Fruit fly (Drosophila melanogaster): Measurements from ENCODE around the gene CG34327.

Gene CG34327

DNA sequence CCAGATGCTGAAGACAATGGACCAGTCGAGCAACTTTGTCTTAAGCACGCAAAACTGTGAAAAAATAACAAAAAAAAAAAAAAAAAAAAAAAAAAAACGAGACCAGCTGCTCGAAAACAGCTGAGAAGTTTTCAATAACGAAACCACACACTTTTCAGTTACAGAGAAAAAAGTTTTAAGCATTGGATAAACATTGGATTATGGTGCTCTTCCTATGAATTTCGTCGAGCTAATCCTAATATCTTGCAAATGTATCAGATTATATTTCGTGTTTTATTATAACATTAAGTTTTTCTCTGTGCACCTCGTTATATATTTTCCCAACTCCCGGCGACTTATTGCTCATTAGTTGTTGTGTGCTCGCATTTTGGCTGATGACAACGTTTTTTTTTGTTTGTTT is 47.1 kb downstream of the CG34327 start:
- TF ChIP-seq HLH106 (tag; optimal IDR thresholded peaks at IDR 0.05) = peak; percentile 16
- peak; percentile 37 for TF ChIP-seq sv (GFP tag; optimal IDR thresholded peaks at IDR 0.05)
- no peak for TF ChIP-seq dl (GFP tag; optimal IDR thresholded peaks at IDR 0.05; ENCODE audit: insufficient read depth in 1 of 2, partially characterized antibody in 2 of 2)
- TF ChIP-seq ey (GFP tag; optimal IDR thresholded peaks at IDR 0.05) = peak; percentile 34
- peak; percentile 9 for TF ChIP-seq OdsH (GFP tag; optimal IDR thresholded peaks at IDR 0.05)
- TF ChIP-seq woc (GFP tag; optimal IDR thresholded peaks at IDR 0.05) = peak; percentile 23
- TF ChIP-seq foxo (GFP tag; optimal IDR thresholded peaks at IDR 0.05) = peak in 1 of 2 experiments; percentile 33
- no peak for TF ChIP-seq Myc (optimal IDR thresholded peaks at IDR 0.05)
- TF ChIP-seq h (GFP tag; optimal IDR thresholded peaks at IDR 0.05) = peak; percentile 55
- TF ChIP-seq fru (GFP tag; optimal IDR thresholded peaks at IDR 0.05) = peak; percentile 24
- no peak for TF ChIP-seq Vsx2 (GFP tag; optimal IDR thresholded peaks at IDR 0.05; ENCODE audit: partially characterized antibody)

DNA sequence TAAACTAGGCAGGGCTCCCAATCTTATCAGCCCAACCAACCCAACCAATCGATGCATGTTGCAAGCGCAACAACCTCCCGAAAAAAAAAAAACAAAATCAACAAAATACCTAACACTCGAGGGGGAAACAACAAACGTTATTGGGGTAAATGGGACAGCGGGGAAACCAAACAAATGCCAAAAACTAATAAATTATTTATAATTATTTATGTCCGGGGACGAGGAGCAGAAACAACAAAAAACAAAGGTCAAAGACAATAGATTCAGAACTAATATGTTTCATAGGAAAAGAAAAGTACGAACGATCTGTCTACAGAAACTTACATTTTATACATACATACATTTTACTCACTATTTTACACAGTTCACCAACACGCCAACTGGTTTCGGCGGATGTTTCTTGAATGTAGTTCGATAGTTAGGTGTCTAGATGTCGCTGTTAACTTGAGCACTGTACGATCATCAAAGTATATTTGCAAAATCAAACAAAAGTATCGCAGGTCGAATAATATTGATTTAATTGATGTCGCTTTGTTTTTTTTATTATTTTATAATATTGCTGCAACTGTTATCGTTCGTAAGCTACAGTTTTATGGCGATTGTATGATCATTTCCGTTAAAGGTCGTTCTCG is 47.9 kb downstream of the CG34327 start:
- TF ChIP-seq psq (GFP tag; optimal IDR thresholded peaks at IDR 0.05) (no peak), sv (GFP tag; optimal IDR thresholded peaks at IDR 0.05) (no peak), Hr78 (GFP tag; optimal IDR thresholded peaks at IDR 0.05) (no peak), dsf (GFP tag; optimal IDR thresholded peaks at IDR 0.05; ENCODE audit: borderline replicate concordance) (no peak), Sp1 (GFP tag; optimal IDR thresholded peaks at IDR 0.05) (no peak), fru (GFP tag; optimal IDR thresholded peaks at IDR 0.05) (peak; percentile 20), Myc (optimal IDR thresholded peaks at IDR 0.05) (peak; percentile 75), h (GFP tag; optimal IDR thresholded peaks at IDR 0.05) (peak; percentile 34), foxo (GFP tag; optimal IDR thresholded peaks at IDR 0.05) (peak in 1 of 2 experiments; percentile 42), tai (GFP tag; optimal IDR thresholded peaks at IDR 0.05) (peak; percentile 60), CrebA (GFP tag; optimal IDR thresholded peaks at IDR 0.05; ENCODE audit: borderline replicate concordance) (no peak), rgr (GFP tag; optimal IDR thresholded peaks at IDR 0.05) (peak; percentile 50), Hr83 (GFP tag; optimal IDR thresholded peaks at IDR 0.05; ENCODE audit: poor library complexity, severe bottlenecking) (peak; percentile 2), Mio (GFP tag; optimal IDR thresholded peaks at IDR 0.05) (no peak), jim (GFP tag; optimal IDR thresholded peaks at IDR 0.05) (no peak), Dif (GFP tag; optimal IDR thresholded peaks at IDR 0.05; ENCODE audit: partially characterized antibody) (no peak), brk (GFP tag; optimal IDR thresholded peaks at IDR 0.05) (peak; percentile 35), HLH106 (tag; optimal IDR thresholded peaks at IDR 0.05) (peak; percentile 22), dmrt93B (GFP tag; optimal IDR thresholded peaks at IDR 0.05) (peak; percentile 1), Hnf4 (GFP tag; optimal IDR thresholded peaks at IDR 0.05) (peak; percentile 7)

DNA sequence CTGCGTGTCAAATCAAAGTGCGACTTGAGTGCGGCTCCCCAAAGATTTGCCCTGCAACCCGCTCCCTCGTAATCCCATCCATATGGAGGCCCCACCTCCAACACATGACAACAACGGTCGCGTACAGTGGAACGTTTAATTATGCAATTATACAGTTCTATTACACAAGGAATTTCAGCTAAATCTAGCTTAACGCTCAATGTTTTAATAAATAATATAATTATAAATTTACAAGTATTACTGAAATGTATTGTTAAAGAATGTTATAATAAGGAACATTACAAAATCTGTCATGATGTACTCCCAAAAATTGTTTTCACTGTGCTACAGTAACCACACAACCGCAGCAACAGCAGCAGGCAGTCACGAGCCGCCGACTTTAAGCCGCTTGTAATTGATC is 49.5 kb downstream of the CG34327 start:
- TF ChIP-seq Jra (GFP tag; optimal IDR thresholded peaks at IDR 0.05) (no peak), HLH106 (tag; optimal IDR thresholded peaks at IDR 0.05) (peak; percentile 8), jim (GFP tag; optimal IDR thresholded peaks at IDR 0.05) (no peak), Dif (GFP tag; optimal IDR thresholded peaks at IDR 0.05; ENCODE audit: partially characterized antibody) (no peak), CrebA (GFP tag; optimal IDR thresholded peaks at IDR 0.05; ENCODE audit: borderline replicate concordance) (no peak)

All from whole organism, wandering third instar larva.